Worm (Caenorhabditis elegans) whole organism, mixed stage, embryonic: ENCODE results near the gene suca-1.

Source experiments
- elt-3 ChIP-seq: fragments of 150-350 bp; optimal IDR thresholded peaks from 2 replicates; lab custom pipeline; 2014; ENCODE audit warnings: missing biosample characterization, missing genetic modification characterization
- lin-32 ChIP-seq: fragments of 200-800 bp; sonication (Bioruptor generic); optimal IDR thresholded peaks from 2 replicates; lab custom pipeline; 2018; ENCODE audit warnings: mild to moderate bottlenecking, missing genetic modification characterization, missing compliant biosample characterization

- TF ChIP-seq lin-32 (GFP tag; lab: Kevin White, UChicago) (no peak), elt-3 (no peak)
Measured at ce11 chrX:10916194-10916593, 16.3 kb upstream of the suca-1 start.
